Fruit fly (Drosophila melanogaster) whole organism, wandering third instar larva: ENCODE measurements around the gene CG12984.

ENCODE experiments used
- CG32264 ChIP-seq: fragments of 200-800 bp; sonication (Bioruptor generic); optimal IDR thresholded peaks from 2 replicates; lab custom pipeline; 2016; ENCODE audit warnings: missing biosample characterization, missing genetic modification characterization
- CG9705 ChIP-seq: fragments of 200-800 bp; sonication (Bioruptor generic); optimal IDR thresholded peaks from 2 replicates; lab custom pipeline; 2018; ENCODE audit warnings: missing biosample characterization, mild to moderate bottlenecking, missing genetic modification characterization
- CrebA ChIP-seq: fragments of 200-800 bp; sonication (Bioruptor generic); optimal IDR thresholded peaks from 2 replicates; lab custom pipeline; 2016; ENCODE audit warnings: missing biosample characterization, mild to moderate bottlenecking, missing genetic modification characterization, borderline replicate concordance
- GATAd ChIP-seq: sonication (Bioruptor generic); optimal IDR thresholded peaks from 2 replicates; lab custom pipeline; 2016; ENCODE audit warnings: missing biosample characterization, missing genetic modification characterization
- HLH106 ChIP-seq: fragments of 200-800 bp; optimal IDR thresholded peaks from 3 replicates; lab custom pipeline; 2019; ENCODE audit warnings: missing biosample characterization, mild to moderate bottlenecking, missing genetic modification characterization, moderate library complexity
- Hnf4 ChIP-seq: fragments of 200-800 bp; sonication (Bioruptor generic); optimal IDR thresholded peaks from 2 replicates; lab custom pipeline; 2016; ENCODE audit warnings: missing biosample characterization, mild to moderate bottlenecking, missing genetic modification characterization
- Hr83 ChIP-seq: fragments of 200-300 bp; sonication (Bioruptor generic); optimal IDR thresholded peaks from 2 replicates; lab custom pipeline; 2016; ENCODE audit warnings: missing biosample characterization, mild to moderate bottlenecking, missing genetic modification characterization, moderate library complexity; ENCODE audit not compliant: poor library complexity, severe bottlenecking
- Jra ChIP-seq: sonication (Bioruptor generic); optimal IDR thresholded peaks from 2 replicates; lab custom pipeline; 2016; ENCODE audit warnings: missing biosample characterization, missing genetic modification characterization
- Mio ChIP-seq: sonication (Bioruptor generic); optimal IDR thresholded peaks from 2 replicates; lab custom pipeline; 2016; ENCODE audit warnings: missing biosample characterization, missing genetic modification characterization
- Myc ChIP-seq: fragments of >200 bp; optimal IDR thresholded peaks from 2 replicates; lab custom pipeline; 2017
- N ChIP-seq: fragments of >200 bp; optimal IDR thresholded peaks from 2 replicates; lab custom pipeline; 2018; ENCODE audit warnings: missing biosample characterization, missing external identifiers, missing genetic modification characterization
- OdsH ChIP-seq: fragments of 200-800 bp; sonication (Bioruptor generic); optimal IDR thresholded peaks from 2 replicates; lab custom pipeline; 2016; ENCODE audit warnings: missing biosample characterization, mild to moderate bottlenecking, missing genetic modification characterization
- Rel ChIP-seq, 2 experiments: fragments of 200-800 bp; sonication (Bioruptor generic) in 1 of 2; optimal IDR thresholded peaks; 2 replicates in 1 of 2; 3 replicates in 1 of 2; lab custom pipeline; 2016 to 2019; ENCODE audit warnings: mild to moderate bottlenecking in 2 of 2, missing biosample characterization in 2 of 2, missing genetic modification characterization in 2 of 2, moderate library complexity in 1 of 2
- Sp1 ChIP-seq: fragments of 200-800 bp; sonication (Bioruptor generic); optimal IDR thresholded peaks from 3 replicates; lab custom pipeline; 2019; ENCODE audit warnings: missing biosample characterization, mild to moderate bottlenecking, missing genetic modification characterization, moderate library complexity
- Vsx2 ChIP-seq: fragments of 200-300, 225-300 bp; sonication (Bioruptor generic); optimal IDR thresholded peaks from 2 replicates; lab custom pipeline; 2018; ENCODE audit warnings: missing biosample characterization, missing genetic modification characterization; ENCODE audit not compliant: partially characterized antibody
- br ChIP-seq: fragments of 200-800 bp; sonication (Bioruptor generic); optimal IDR thresholded peaks from 2 replicates; lab custom pipeline; 2016; ENCODE audit warnings: missing biosample characterization, missing genetic modification characterization
- brk ChIP-seq: fragments of 200-800 bp; sonication (Bioruptor generic); optimal IDR thresholded peaks from 2 replicates; lab custom pipeline; 2016; ENCODE audit warnings: missing biosample characterization, mild to moderate bottlenecking, missing genetic modification characterization
- dl ChIP-seq, 2 experiments: fragments of 175-275, 200-275 bp in 1 of 2; fragments of 200-275 bp in 1 of 2; sonication (Bioruptor generic); optimal IDR thresholded peaks; lab custom pipeline; 2018; ENCODE audit warnings: mild to moderate bottlenecking in 2 of 2, missing biosample characterization in 2 of 2, missing genetic modification characterization in 2 of 2, moderate library complexity in 2 of 2; ENCODE audit not compliant: partially characterized antibody in 2 of 2, insufficient read depth in 1 of 2
- dmrt93B ChIP-seq: fragments of 200-800 bp; sonication (Bioruptor generic); optimal IDR thresholded peaks from 2 replicates; lab custom pipeline; 2018; ENCODE audit warnings: missing biosample characterization, mild to moderate bottlenecking, missing genetic modification characterization
- dsf ChIP-seq: sonication (Bioruptor generic); optimal IDR thresholded peaks from 2 replicates; lab custom pipeline; 2016; ENCODE audit warnings: missing biosample characterization, missing genetic modification characterization, borderline replicate concordance
- ey ChIP-seq: fragments of 200-800 bp; sonication (Bioruptor generic); optimal IDR thresholded peaks from 2 replicates; lab custom pipeline; 2016; ENCODE audit warnings: missing biosample characterization, missing genetic modification characterization
- foxo ChIP-seq, 2 experiments: fragments of 200-800 bp; sonication (Bioruptor generic); optimal IDR thresholded peaks; 2 replicates in 1 of 2; 3 replicates in 1 of 2; lab custom pipeline; 2016 to 2017; ENCODE audit warnings: missing biosample characterization in 2 of 2, missing genetic modification characterization in 2 of 2
- fru ChIP-seq: fragments of 200-800 bp; sonication (Bioruptor generic); optimal IDR thresholded peaks from 3 replicates; lab custom pipeline; 2016; ENCODE audit warnings: missing biosample characterization, mild to moderate bottlenecking, missing genetic modification characterization
- h ChIP-seq: fragments of 200-800 bp; sonication (Bioruptor generic); optimal IDR thresholded peaks from 3 replicates; lab custom pipeline; 2016; ENCODE audit warnings: missing biosample characterization, mild to moderate bottlenecking, missing genetic modification characterization
- jim ChIP-seq: fragments of 175-275, 200-325 bp; sonication (Bioruptor generic); optimal IDR thresholded peaks from 2 replicates; lab custom pipeline; 2016; ENCODE audit warnings: missing biosample characterization, mild to moderate bottlenecking, missing genetic modification characterization
- lola ChIP-seq: fragments of >200 bp; optimal IDR thresholded peaks from 2 replicates; lab custom pipeline; 2017; ENCODE audit warnings: missing biosample characterization, missing genetic modification characterization
- pan ChIP-seq: fragments of >200 bp; optimal IDR thresholded peaks from 2 replicates; lab custom pipeline; 2017
- psq ChIP-seq: fragments of 200-800 bp; sonication (Bioruptor generic); optimal IDR thresholded peaks from 3 replicates; lab custom pipeline; 2017; ENCODE audit warnings: missing biosample characterization, mild to moderate bottlenecking, missing genetic modification characterization, moderate library complexity
- rgr ChIP-seq: fragments of 200-800 bp; sonication (Bioruptor generic); optimal IDR thresholded peaks from 3 replicates; lab custom pipeline; 2016; ENCODE audit warnings: missing biosample characterization, mild to moderate bottlenecking, missing genetic modification characterization
- sage ChIP-seq: fragments of 200-800 bp; sonication (Bioruptor generic); optimal IDR thresholded peaks from 2 replicates; lab custom pipeline; 2016; ENCODE audit warnings: missing biosample characterization, mild to moderate bottlenecking, missing genetic modification characterization
- tai ChIP-seq: sonication (Bioruptor generic); optimal IDR thresholded peaks from 2 replicates; lab custom pipeline; 2016; ENCODE audit warnings: missing biosample characterization, missing genetic modification characterization
- woc ChIP-seq: sonication (Bioruptor generic); optimal IDR thresholded peaks from 2 replicates; lab custom pipeline; 2016; ENCODE audit warnings: missing biosample characterization, mild to moderate bottlenecking, missing genetic modification characterization

Gene CG12984

DNA sequence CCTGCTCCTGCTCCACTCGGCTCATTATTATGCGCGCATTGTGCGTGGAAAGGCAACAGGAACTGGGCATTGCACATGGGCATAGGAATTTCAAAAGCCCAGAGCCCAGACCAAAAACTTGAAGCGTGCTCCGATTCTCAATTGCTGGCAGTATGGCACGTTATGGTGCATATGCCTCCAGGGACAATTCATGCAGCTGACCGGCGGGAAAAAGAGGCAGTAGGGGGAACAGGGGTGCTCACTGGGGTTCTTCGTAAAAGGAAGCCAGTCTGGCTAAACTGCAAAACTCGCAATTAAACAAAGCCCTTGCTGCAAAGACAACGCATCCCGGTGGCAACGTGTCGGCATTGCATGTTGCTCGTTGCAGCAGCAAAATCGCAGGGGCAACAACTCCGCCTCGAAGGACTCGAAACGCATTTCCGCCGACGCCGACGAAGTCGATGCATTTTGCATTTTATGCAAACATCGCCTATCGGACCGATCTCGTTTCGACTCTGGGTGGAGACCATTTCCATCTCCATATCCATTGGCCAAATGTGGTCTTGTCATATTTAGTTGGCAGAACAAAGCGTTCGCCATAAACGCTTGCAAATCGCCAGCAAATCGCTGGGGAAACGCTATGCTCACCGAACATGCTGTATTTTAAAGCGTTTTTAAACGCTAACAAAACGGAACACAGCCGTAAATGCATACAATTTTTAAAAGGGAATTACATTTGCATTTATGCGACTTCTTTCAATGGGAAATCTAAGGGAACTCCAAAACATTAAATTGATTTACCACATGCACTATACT lies 6.9 kb upstream of the CG12984 start:
- TF ChIP-seq foxo (GFP tag; optimal IDR thresholded peaks at IDR 0.05; lab: Kevin White, UChicago) (no peak), br (GFP tag; lab: Kevin White, UChicago) (peak; percentile 27), Jra (GFP tag; lab: Kevin White, UChicago) (no peak), tai (GFP tag; lab: Kevin White, UChicago) (no peak), Rel (GFP tag; optimal IDR thresholded peaks at IDR 0.05; lab: Kevin White, UChicago) (no peak), Rel (tag; optimal IDR thresholded peaks at IDR 0.05; lab: Kevin White, UChicago) (no peak), CG32264 (GFP tag; lab: Kevin White, UChicago) (no peak), psq (peak; percentile 30), pan (lab: Kevin White, UChicago) (no peak), jim (GFP tag; lab: Kevin White, UChicago) (no peak), woc (GFP tag; lab: Kevin White, UChicago) (no peak), dl (GFP tag; optimal IDR thresholded peaks at IDR 0.05; lab: Kevin White, UChicago; ENCODE audit: insufficient read depth in 1 of 2, partially characterized antibody in 2 of 2) (no peak), ey (no peak), CG9705 (no peak), brk (GFP tag; lab: Kevin White, UChicago) (peak; percentile 13), Hnf4 (GFP tag; lab: Kevin White, UChicago) (no peak), lola (no peak)

DNA sequence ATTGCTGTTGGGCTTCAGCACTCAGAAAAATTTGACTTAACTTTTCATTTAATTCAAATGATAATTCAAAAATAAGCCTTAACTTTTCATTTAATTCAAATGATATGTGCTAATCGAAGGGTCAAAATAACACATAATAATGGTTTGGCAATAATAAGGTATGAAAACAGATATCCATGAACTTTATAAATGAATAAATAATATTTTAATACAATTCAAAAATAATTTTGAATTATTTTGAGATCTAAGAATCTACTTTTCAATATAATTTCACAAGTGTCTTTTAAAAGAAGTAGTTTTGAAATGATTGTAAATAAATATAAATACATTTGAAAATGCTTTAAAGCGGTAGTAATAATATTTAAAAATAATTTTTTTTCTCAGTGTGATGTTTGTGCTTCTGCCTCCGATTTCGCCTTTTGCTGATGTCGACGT lies 4.5 kb upstream of the CG12984 start:
- TF ChIP-seq dsf (GFP tag; lab: Kevin White, UChicago) (no peak), sage (GFP tag; lab: Kevin White, UChicago) (no peak), dmrt93B (GFP tag; lab: Kevin White, UChicago) (peak; percentile 1), rgr (GFP tag; lab: Kevin White, UChicago) (peak; percentile 13), HLH106 (tag; lab: Kevin White, UChicago) (peak; percentile 52), lola (no peak), Mio (GFP tag; lab: Kevin White, UChicago) (no peak), psq (peak; percentile 27), CG9705 (no peak), woc (GFP tag; lab: Kevin White, UChicago) (no peak), GATAd (no peak), Sp1 (GFP tag; lab: Kevin White, UChicago) (peak; percentile 65), N (GFP tag; lab: Kevin White, UChicago) (no peak), OdsH (GFP tag; lab: Kevin White, UChicago) (peak; percentile 26), foxo (GFP tag; optimal IDR thresholded peaks at IDR 0.05; lab: Kevin White, UChicago) (peak in 1 of 2 experiments; percentile 49), Vsx2 (no peak), dl (GFP tag; optimal IDR thresholded peaks at IDR 0.05; lab: Kevin White, UChicago; ENCODE audit: insufficient read depth in 1 of 2, partially characterized antibody in 2 of 2) (no peak), Hr83 (GFP tag; lab: Kevin White, UChicago) (no peak)

DNA sequence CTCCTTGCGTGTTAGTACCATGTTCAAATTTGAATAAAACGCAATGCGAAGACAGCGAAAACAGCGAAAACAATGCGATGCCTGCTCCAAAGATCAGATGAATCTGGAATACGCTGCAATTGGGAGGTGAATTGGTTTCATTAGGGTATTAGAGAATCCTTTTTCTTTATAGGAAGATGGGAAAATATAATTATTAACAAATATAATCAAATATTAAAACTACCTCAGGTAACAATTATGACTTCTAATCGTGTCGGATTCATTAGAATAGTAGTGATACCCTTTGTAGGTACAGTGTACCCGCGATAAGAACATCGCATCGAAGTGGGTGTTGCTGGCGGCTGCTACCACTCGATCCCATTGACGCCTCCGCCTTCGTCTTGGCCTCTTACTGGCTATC lies 3.6 kb upstream of the CG12984 start:
- TF ChIP-seq Rel (GFP tag; optimal IDR thresholded peaks at IDR 0.05; lab: Kevin White, UChicago) (no peak), Rel (tag; optimal IDR thresholded peaks at IDR 0.05; lab: Kevin White, UChicago) (no peak), Myc (lab: Kevin White, UChicago) (no peak), h (GFP tag; lab: Kevin White, UChicago) (peak; percentile 24), HLH106 (tag; lab: Kevin White, UChicago) (peak; percentile 23), rgr (GFP tag; lab: Kevin White, UChicago) (peak; percentile 5), psq (peak; percentile 4), N (GFP tag; lab: Kevin White, UChicago) (no peak), CrebA (GFP tag; lab: Kevin White, UChicago) (no peak), pan (lab: Kevin White, UChicago) (no peak), OdsH (GFP tag; lab: Kevin White, UChicago) (no peak), fru (peak; percentile 14), foxo (GFP tag; optimal IDR thresholded peaks at IDR 0.05; lab: Kevin White, UChicago) (peak in 1 of 2 experiments; percentile 23)
- TF ChIP-seq, all 38 proteins: peak for 6
